Worm (Caenorhabditis elegans) whole organism, mixed stage, embryonic: ENCODE measurements around the gene C25B8.8.
A peak's percentile ranks its signal among the peaks of the same experiment; 100 is the strongest.

Source experiments
- M03D4.4 ChIP-seq: sonication (generic microtip); optimal IDR thresholded peaks from 2 replicates; lab custom pipeline; 2017; ENCODE audit warnings: mild to moderate bottlenecking, missing genetic modification characterization, missing compliant biosample characterization
- bed-3 ChIP-seq: fragments of 200-800 bp; sonication (Bioruptor generic); optimal IDR thresholded peaks from 3 replicates; lab custom pipeline; 2018; ENCODE audit warnings: mild to moderate bottlenecking, missing genetic modification characterization, moderate library complexity, missing compliant biosample characterization
- blmp-1 ChIP-seq: fragments of 150-350 bp; optimal IDR thresholded peaks from 2 replicates; lab custom pipeline; 2014; ENCODE audit warnings: missing biosample characterization, missing genetic modification characterization
- ceh-39 ChIP-seq: fragments of 150-350 bp; optimal IDR thresholded peaks from 2 replicates; lab custom pipeline; 2014; ENCODE audit warnings: missing biosample characterization, missing genetic modification characterization
- ceh-43 ChIP-seq: fragments of 200-800 bp; sonication (Bioruptor generic); optimal IDR thresholded peaks from 2 replicates; lab custom pipeline; 2018; ENCODE audit warnings: mild to moderate bottlenecking, missing genetic modification characterization, moderate library complexity, missing compliant biosample characterization
- ceh-83 ChIP-seq: fragments of 200-800 bp; sonication (Bioruptor generic); optimal IDR thresholded peaks from 2 replicates; lab custom pipeline; 2018; ENCODE audit warnings: mild to moderate bottlenecking, missing genetic modification characterization, missing compliant biosample characterization
- ces-1 ChIP-seq: fragments of 150-350 bp; optimal IDR thresholded peaks from 2 replicates; lab custom pipeline; 2014; ENCODE audit warnings: missing biosample characterization, missing genetic modification reagents, missing genetic modification characterization
- cnd-1 ChIP-seq: fragments of 200-800 bp; sonication (Bioruptor generic); optimal IDR thresholded peaks from 2 replicates; lab custom pipeline; 2018; ENCODE audit warnings: mild to moderate bottlenecking, missing genetic modification characterization, missing compliant biosample characterization
- drap-1 ChIP-seq: fragments of 200-800 bp; sonication (Bioruptor generic); optimal IDR thresholded peaks from 3 replicates; lab custom pipeline; 2018; ENCODE audit warnings: mild to moderate bottlenecking, missing genetic modification characterization, missing compliant biosample characterization
- elt-1 ChIP-seq: sonication (generic microtip); optimal IDR thresholded peaks from 2 replicates; lab custom pipeline; 2017; ENCODE audit warnings: missing genetic modification characterization, mild to moderate bottlenecking, missing compliant biosample characterization, antibody characterized with exemption, moderate library complexity, borderline replicate concordance; ENCODE audit not compliant: insufficient read depth
- elt-3 ChIP-seq: fragments of 150-350 bp; optimal IDR thresholded peaks from 2 replicates; lab custom pipeline; 2014; ENCODE audit warnings: missing biosample characterization, missing genetic modification characterization
- flh-1 ChIP-seq: fragments of 200-800 bp; sonication (Bioruptor generic); optimal IDR thresholded peaks from 2 replicates; lab custom pipeline; 2018; ENCODE audit warnings: mild to moderate bottlenecking, missing genetic modification characterization, moderate library complexity, missing compliant biosample characterization
- hlh-1 ChIP-seq: fragments of 150-350 bp; optimal IDR thresholded peaks from 2 replicates; lab custom pipeline; 2014; ENCODE audit warnings: missing biosample characterization, missing genetic modification reagents, missing genetic modification characterization
- lin-13 ChIP-seq: fragments of 150-350 bp; optimal IDR thresholded peaks from 2 replicates; lab custom pipeline; 2014; ENCODE audit warnings: missing biosample characterization, missing genetic modification characterization
- lin-32 ChIP-seq: fragments of 200-800 bp; sonication (Bioruptor generic); optimal IDR thresholded peaks from 2 replicates; lab custom pipeline; 2018; ENCODE audit warnings: mild to moderate bottlenecking, missing genetic modification characterization, missing compliant biosample characterization
- lsy-2 ChIP-seq: fragments of 150-350 bp; optimal IDR thresholded peaks from 2 replicates; lab custom pipeline; 2014; ENCODE audit warnings: missing biosample characterization, missing genetic modification characterization
- mab-5 ChIP-seq: fragments of 150-350 bp; optimal IDR thresholded peaks from 2 replicates; lab custom pipeline; 2014; ENCODE audit warnings: missing biosample characterization, missing genetic modification characterization
- mep-1 ChIP-seq: fragments of 150-350 bp; optimal IDR thresholded peaks from 2 replicates; lab custom pipeline; 2017; ENCODE audit warnings: missing biosample characterization, missing genetic modification reagents, missing genetic modification characterization, inconsistent platforms
- mls-2 ChIP-seq: sonication (generic microtip); optimal IDR thresholded peaks from 2 replicates; lab custom pipeline; 2016; ENCODE audit warnings: mild to moderate bottlenecking, missing genetic modification characterization, moderate library complexity, missing compliant biosample characterization
- nhr-12 ChIP-seq: fragments of 150-350 bp; optimal IDR thresholded peaks from 2 replicates; lab custom pipeline; 2014; ENCODE audit warnings: missing biosample characterization, missing genetic modification characterization
- nhr-2 ChIP-seq: fragments of 150-350 bp; optimal IDR thresholded peaks from 2 replicates; lab custom pipeline; 2014; ENCODE audit warnings: missing biosample characterization, missing genetic modification characterization
- nhr-237 ChIP-seq: fragments of 150-350 bp; optimal IDR thresholded peaks from 2 replicates; lab custom pipeline; 2014; ENCODE audit warnings: missing biosample characterization, missing genetic modification characterization
- nhr-76 ChIP-seq: sonication (generic microtip); optimal IDR thresholded peaks from 2 replicates; lab custom pipeline; 2017; ENCODE audit warnings: missing biosample characterization, missing genetic modification characterization
- pha-4 ChIP-seq: fragments of 150-350 bp; optimal IDR thresholded peaks from 2 replicates; lab custom pipeline; 2018; ENCODE audit warnings: missing biosample characterization, missing genetic modification reagents, missing genetic modification characterization
- sem-2 ChIP-seq: fragments of 200-800 bp; sonication (Bioruptor generic); optimal IDR thresholded peaks from 2 replicates; lab custom pipeline; 2018; ENCODE audit warnings: mild to moderate bottlenecking, missing genetic modification characterization, missing compliant biosample characterization
- sptf-1 ChIP-seq: sonication (generic microtip); optimal IDR thresholded peaks from 2 replicates; lab custom pipeline; 2017; ENCODE audit warnings: mild to moderate bottlenecking, missing genetic modification characterization, moderate library complexity, missing compliant biosample characterization
- tbx-8 ChIP-seq: fragments of 200-800 bp; sonication (Bioruptor generic); optimal IDR thresholded peaks from 2 replicates; lab custom pipeline; 2018; ENCODE audit warnings: mild to moderate bottlenecking, missing genetic modification characterization, moderate library complexity, missing compliant biosample characterization
- unc-120 ChIP-seq: sonication (generic microtip); optimal IDR thresholded peaks from 2 replicates; lab custom pipeline; 2017; ENCODE audit warnings: missing genetic modification characterization, missing compliant biosample characterization; ENCODE audit not compliant: poor library complexity, severe bottlenecking
- unc-39 ChIP-seq: fragments of 150-350 bp; optimal IDR thresholded peaks from 2 replicates; lab custom pipeline; 2014; ENCODE audit warnings: missing biosample characterization, missing genetic modification characterization
- zip-8 ChIP-seq: fragments of 150-350 bp; optimal IDR thresholded peaks from 2 replicates; lab custom pipeline; 2014; ENCODE audit warnings: missing biosample characterization, missing genetic modification characterization
- ztf-11 ChIP-seq: fragments of 150-350 bp; optimal IDR thresholded peaks from 2 replicates; lab custom pipeline; 2014; ENCODE audit warnings: missing biosample characterization, missing genetic modification characterization

The C25B8.8 gene

ce11 chrX:6625275-6625674 is 15.5 kb downstream of the C25B8.8 start:
- no peak for TF ChIP-seq elt-3 (tag; lab: Kevin White, UChicago)
- no peak for TF ChIP-seq unc-39 (tag; lab: Kevin White, UChicago)
- TF ChIP-seq lin-32 (GFP tag; lab: Kevin White, UChicago), result peak; percentile 34
- TF ChIP-seq elt-1 (tag; lab: Kevin White, UChicago), result no peak
- peak; percentile 77 for TF ChIP-seq nhr-2 (tag; lab: Kevin White, UChicago)
- TF ChIP-seq nhr-76 (tag; lab: Kevin White, UChicago), result no peak
- peak; percentile 4 for TF ChIP-seq nhr-12
- peak; percentile 16 for TF ChIP-seq ceh-39
- no peak for TF ChIP-seq sem-2 (GFP tag; lab: Kevin White, UChicago)
- peak; percentile 32 for TF ChIP-seq drap-1

- TF ChIP-seq sptf-1 (tag; lab: Kevin White, UChicago) (no peak), sem-2 (GFP tag; lab: Kevin White, UChicago) (no peak), bed-3 (GFP tag; lab: Kevin White, UChicago) (no peak), lsy-2 (tag; lab: Kevin White, UChicago) (no peak), ces-1 (GFP tag; lab: Kevin White, UChicago) (no peak), mls-2 (tag; lab: Kevin White, UChicago) (no peak), ztf-11 (tag; lab: Kevin White, UChicago) (no peak), tbx-8 (no peak)
These were observed 20.8 kb downstream of the C25B8.8 start for ce11 chrX:6630645-6631044.

- TF ChIP-seq ceh-39, result no peak
- no peak for TF ChIP-seq M03D4.4 (tag; lab: Kevin White, UChicago)
- no peak for TF ChIP-seq mep-1 (tag; lab: Kevin White, UChicago)
- no peak for TF ChIP-seq drap-1
- TF ChIP-seq ceh-43 (GFP tag; lab: Kevin White, UChicago), result no peak
- no peak for TF ChIP-seq unc-39 (tag; lab: Kevin White, UChicago)
- no peak for TF ChIP-seq nhr-2 (tag; lab: Kevin White, UChicago)
- TF ChIP-seq nhr-12, result no peak
- no peak for TF ChIP-seq lin-13 (tag; lab: Kevin White, UChicago)
- no peak for TF ChIP-seq elt-1 (tag; lab: Kevin White, UChicago)
- no peak for TF ChIP-seq cnd-1
- no peak for TF ChIP-seq mab-5
- TF ChIP-seq nhr-237 (tag; lab: Kevin White, UChicago), result no peak
- no peak for TF ChIP-seq bed-3 (GFP tag; lab: Kevin White, UChicago)
- TF ChIP-seq sem-2 (GFP tag; lab: Kevin White, UChicago), result no peak
- no peak for TF ChIP-seq nhr-76 (tag; lab: Kevin White, UChicago)
- no peak for TF ChIP-seq zip-8
- no peak for TF ChIP-seq blmp-1
- TF ChIP-seq, all 35 proteins: peak for 0
These were observed 21.6 kb downstream of the C25B8.8 start, which contains the start of gene aexr-2 for ce11 chrX:6631437-6631836. TSS of gene aexr-2 (minus strand) at chrX:6631537.

ce11 chrX:6635173-6635572 is 25.4 kb downstream of the C25B8.8 start, which contains the start of gene aexr-1:
TSS of gene aexr-1 (minus strand) at chrX:6635273.
- TF ChIP-seq cnd-1 (no peak), lin-32 (GFP tag; lab: Kevin White, UChicago) (no peak), lsy-2 (tag; lab: Kevin White, UChicago) (no peak), blmp-1 (no peak), ceh-83 (GFP tag; lab: Kevin White, UChicago) (no peak), mls-2 (tag; lab: Kevin White, UChicago) (no peak), drap-1 (no peak), lin-13 (tag; lab: Kevin White, UChicago) (no peak), unc-120 (tag; lab: Kevin White, UChicago) (no peak), mab-5 (no peak)

- TF ChIP-seq nhr-237 (tag; lab: Kevin White, UChicago), result no peak
- no peak for TF ChIP-seq zip-8
- TF ChIP-seq unc-120 (tag; lab: Kevin White, UChicago), result no peak
- no peak for TF ChIP-seq bed-3 (GFP tag; lab: Kevin White, UChicago)
- no peak for TF ChIP-seq ztf-11 (tag; lab: Kevin White, UChicago)
- TF ChIP-seq nhr-76 (tag; lab: Kevin White, UChicago), result no peak
- TF ChIP-seq elt-3 (tag; lab: Kevin White, UChicago), result no peak
- no peak for TF ChIP-seq mep-1 (tag; lab: Kevin White, UChicago)
- TF ChIP-seq flh-1 (GFP tag; lab: Kevin White, UChicago), result no peak
- no peak for TF ChIP-seq unc-39 (tag; lab: Kevin White, UChicago)
- TF ChIP-seq pha-4 (tag; lab: Kevin White, UChicago), result no peak
- TF ChIP-seq hlh-1 (tag; lab: Kevin White, UChicago), result no peak
These were observed 28.1 kb downstream of the C25B8.8 start for ce11 chrX:6637933-6638332.
